Fruit fly (Drosophila melanogaster) whole organism, pupa: Measurements from ENCODE around the gene CG14990.

ENCODE experiments used
- CG13204 ChIP-seq: fragments of 200-800 bp; sonication (Bioruptor generic); optimal IDR thresholded peaks from 2 replicates; lab custom pipeline; 2018; ENCODE audit warnings: missing biosample characterization, mild to moderate bottlenecking, missing genetic modification characterization, moderate library complexity
- CG14655 ChIP-seq: fragments of 200-800 bp; sonication (Bioruptor generic); optimal IDR thresholded peaks from 3 replicates; lab custom pipeline; 2017; ENCODE audit warnings: mild to moderate bottlenecking, missing biosample characterization, missing genetic modification reagents, missing genetic modification characterization
- CG32121 ChIP-seq: fragments of 200-800 bp; sonication (Bioruptor generic); IDR thresholded peaks from 2 replicates; pipeline ENCODE4 v1.3.6; 2022; ENCODE audit warnings: missing biosample characterization, missing genetic modification characterization
- CG8159 ChIP-seq: fragments of 200-800 bp; sonication (Bioruptor generic); optimal IDR thresholded peaks from 3 replicates; lab custom pipeline; 2018; ENCODE audit warnings: missing biosample characterization, mild to moderate bottlenecking, missing genetic modification characterization, moderate library complexity
- CG9948 ChIP-seq: fragments of 200-800 bp; sonication (Bioruptor generic); optimal IDR thresholded peaks from 2 replicates; lab custom pipeline; 2018; ENCODE audit warnings: missing biosample characterization, mild to moderate bottlenecking, missing genetic modification characterization, moderate library complexity
- D1 ChIP-seq: fragments of 200-800 bp; sonication (Bioruptor generic); optimal IDR thresholded peaks from 2 replicates; lab custom pipeline; 2018; ENCODE audit warnings: missing biosample characterization, mild to moderate bottlenecking, missing genetic modification characterization, moderate library complexity
- EcR ChIP-seq: fragments of 200-800 bp; sonication (Bioruptor generic); optimal IDR thresholded peaks from 3 replicates; lab custom pipeline; 2019; ENCODE audit warnings: missing biosample characterization, missing genetic modification characterization, mild to moderate bottlenecking, moderate library complexity, missing genetic modification reagents
- Snoo ChIP-seq: fragments of 200-800 bp; sonication (Bioruptor generic); optimal IDR thresholded peaks from 3 replicates; lab custom pipeline; 2017; ENCODE audit warnings: missing biosample characterization, mild to moderate bottlenecking, missing genetic modification characterization, inconsistent platforms

DNA sequence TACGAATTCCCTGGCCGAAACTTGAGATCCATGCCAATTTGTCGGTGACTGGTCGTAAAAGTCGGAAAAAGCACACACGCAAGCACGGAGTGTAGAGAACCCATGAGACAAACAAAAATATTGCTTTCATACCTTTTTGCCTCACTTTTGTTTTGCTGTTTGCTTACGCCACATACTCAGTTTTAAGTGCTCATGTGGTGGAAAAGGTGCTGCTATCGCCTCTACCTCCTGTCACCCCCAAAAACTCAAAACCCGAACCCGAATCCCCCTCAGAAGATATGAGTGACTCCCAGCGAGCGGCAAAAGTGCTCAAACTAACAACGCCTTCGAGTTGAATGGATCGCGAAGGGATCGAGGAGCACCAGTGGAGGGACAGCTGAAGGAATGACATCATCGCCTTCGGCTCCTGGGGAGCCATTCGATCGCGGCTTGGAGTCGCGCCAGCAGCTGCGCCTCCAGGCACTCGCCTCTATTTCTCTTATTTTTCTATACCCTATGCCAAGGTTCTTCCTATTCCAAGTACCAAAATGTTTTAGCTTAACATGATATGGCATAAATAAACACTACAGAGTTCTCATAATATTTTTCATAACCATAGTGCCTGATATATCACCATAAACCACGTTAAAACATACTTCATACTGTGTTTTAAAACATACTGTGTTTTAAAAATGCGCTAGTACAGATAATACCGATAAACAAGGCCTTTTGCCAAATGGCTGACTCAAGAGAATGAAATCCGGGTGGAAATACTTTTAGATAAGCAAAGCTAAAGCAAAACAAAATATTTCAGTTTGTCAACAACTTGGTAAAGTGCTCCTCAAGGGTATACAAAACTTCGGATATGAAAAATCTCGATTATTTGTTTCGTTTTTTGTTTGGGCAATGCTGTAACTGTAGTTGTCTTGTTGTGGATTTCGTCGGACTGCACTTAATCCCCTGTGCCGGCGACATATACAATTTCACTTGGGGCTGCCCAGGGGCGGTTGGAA lies 27.6 kb downstream of the CG14990 start:
- TF ChIP-seq CG9948 (tag; lab: Kevin White, UChicago): no peak
- TF ChIP-seq EcR (GFP tag; lab: Kevin White, UChicago): no peak
- no peak for TF ChIP-seq D1 (tag; lab: Kevin White, UChicago)
- TF ChIP-seq CG13204 (GFP tag; lab: Kevin White, UChicago): no peak
- no peak for TF ChIP-seq Snoo (tag; lab: Kevin White, UChicago)
- no peak for TF ChIP-seq CG32121 (GFP tag; lab: Robert Waterston, UW)
- no peak for TF ChIP-seq CG14655 (GFP tag; lab: Kevin White, UChicago)
- TF ChIP-seq CG8159 (tag; lab: Kevin White, UChicago): no peak
